Fruit fly (Drosophila melanogaster) whole organism, embryonic: ENCODE measurements around the gene CG17801.
A peak's percentile ranks its signal among the peaks of the same experiment; 100 is the strongest.

Source experiments
- ATbp ChIP-seq: fragments of 200-800 bp; sonication (Bioruptor generic); optimal IDR thresholded peaks from 2 replicates; lab custom pipeline; 2017; ENCODE audit warnings: missing biosample characterization, mild to moderate bottlenecking, missing genetic modification characterization, missing genetic modification reagents
- Asciz ChIP-seq: fragments of 200-800 bp; sonication (Bioruptor generic); optimal IDR thresholded peaks from 2 replicates; lab custom pipeline; 2017; ENCODE audit warnings: missing biosample characterization, mild to moderate bottlenecking, missing genetic modification characterization, missing genetic modification reagents
- Blimp-1 ChIP-seq: fragments of 200-800 bp; sonication (Bioruptor generic); optimal IDR thresholded peaks from 3 replicates; lab custom pipeline; 2018; ENCODE audit warnings: missing biosample characterization, missing genetic modification characterization, mild to moderate bottlenecking, moderate library complexity, missing genetic modification reagents
- Bteb2 ChIP-seq: fragments of 200-800 bp; sonication (Bioruptor generic); optimal IDR thresholded peaks from 2 replicates; lab custom pipeline; 2016; ENCODE audit warnings: missing biosample characterization, missing genetic modification characterization
- CG10209 ChIP-seq: fragments of 200-800 bp; sonication (Bioruptor generic); optimal IDR thresholded peaks from 3 replicates; lab custom pipeline; 2017; ENCODE audit warnings: missing biosample characterization, mild to moderate bottlenecking, missing genetic modification characterization, missing genetic modification reagents
- CG11695 ChIP-seq: fragments of 200-800 bp; sonication (Bioruptor generic); IDR thresholded peaks from 3 replicates; pipeline ENCODE4 v1.3.6; 2022; ENCODE audit warnings: missing biosample characterization, missing genetic modification characterization
- CG12219 ChIP-seq: fragments of 200-800 bp; sonication (Bioruptor generic); optimal IDR thresholded peaks from 3 replicates; lab custom pipeline; 2018; ENCODE audit warnings: missing biosample characterization, mild to moderate bottlenecking, missing genetic modification characterization
- CG12299 ChIP-seq: fragments of 200-800 bp; sonication (Bioruptor generic); optimal IDR thresholded peaks from 2 replicates; lab custom pipeline; 2018; ENCODE audit warnings: missing biosample characterization, mild to moderate bottlenecking, missing genetic modification characterization
- CG12744 ChIP-seq: fragments of 200-800 bp; sonication (Bioruptor generic); optimal IDR thresholded peaks from 2 replicates; lab custom pipeline; 2016; ENCODE audit warnings: missing biosample characterization, missing genetic modification characterization
- CG12769 ChIP-seq: fragments of 200-800 bp; sonication (Bioruptor generic); optimal IDR thresholded peaks from 2 replicates; lab custom pipeline; 2019; ENCODE audit warnings: missing biosample characterization, mild to moderate bottlenecking, missing genetic modification characterization, moderate library complexity
- CG14710 ChIP-seq: fragments of 200-800 bp; sonication (Bioruptor generic); optimal IDR thresholded peaks from 3 replicates; lab custom pipeline; 2019; ENCODE audit warnings: missing biosample characterization, mild to moderate bottlenecking, missing genetic modification characterization, moderate library complexity
- CG14965 ChIP-seq: fragments of 200-800 bp; sonication (Bioruptor generic); optimal IDR thresholded peaks from 2 replicates; lab custom pipeline; 2016; ENCODE audit warnings: missing biosample characterization, missing genetic modification characterization, borderline replicate concordance
- CG17359 ChIP-seq: fragments of 200-800 bp; sonication (Bioruptor generic); optimal IDR thresholded peaks from 3 replicates; lab custom pipeline; 2018; ENCODE audit warnings: missing biosample characterization, mild to moderate bottlenecking, missing genetic modification characterization, moderate library complexity
- CG17385 ChIP-seq: fragments of 200-800 bp; sonication (Bioruptor generic); optimal IDR thresholded peaks from 3 replicates; lab custom pipeline; 2018; ENCODE audit warnings: missing biosample characterization, mild to moderate bottlenecking, missing genetic modification characterization
- CG17802 ChIP-seq: fragments of 200-800 bp; sonication (Bioruptor generic); optimal IDR thresholded peaks from 2 replicates; lab custom pipeline; 2018; ENCODE audit warnings: missing biosample characterization, mild to moderate bottlenecking, missing genetic modification characterization, moderate library complexity
- CG17829 ChIP-seq: fragments of 200-800 bp; optimal IDR thresholded peaks from 2 replicates; lab custom pipeline; 2019; ENCODE audit warnings: missing biosample characterization, mild to moderate bottlenecking, missing genetic modification characterization, moderate library complexity
- CG2678 ChIP-seq: fragments of 200-800 bp; sonication (Bioruptor generic); optimal IDR thresholded peaks from 3 replicates; lab custom pipeline; 2019; ENCODE audit warnings: missing biosample characterization, mild to moderate bottlenecking, missing genetic modification characterization, moderate library complexity
- CG34376 ChIP-seq: fragments of 200-800 bp; sonication (Bioruptor generic); optimal IDR thresholded peaks from 2 replicates; lab custom pipeline; 2018; ENCODE audit warnings: missing biosample characterization, mild to moderate bottlenecking, missing genetic modification characterization
- CG4282 ChIP-seq: fragments of 200-800 bp; sonication (Bioruptor generic); optimal IDR thresholded peaks from 2 replicates; lab custom pipeline; 2016; ENCODE audit warnings: missing biosample characterization, missing genetic modification characterization
- CG7745 ChIP-seq: fragments of 200-800 bp; sonication (Bioruptor generic); optimal IDR thresholded peaks from 2 replicates; lab custom pipeline; 2018; ENCODE audit warnings: missing biosample characterization, mild to moderate bottlenecking, missing genetic modification characterization, moderate library complexity
- CG7928 ChIP-seq: fragments of 200-800 bp; sonication (Bioruptor generic); optimal IDR thresholded peaks from 2 replicates; lab custom pipeline; 2017; ENCODE audit warnings: missing biosample characterization, mild to moderate bottlenecking, missing genetic modification characterization
- CG8281 ChIP-seq: fragments of 200-800 bp; sonication (Bioruptor generic); optimal IDR thresholded peaks from 2 replicates; lab custom pipeline; 2018; ENCODE audit warnings: missing biosample characterization, mild to moderate bottlenecking, missing genetic modification characterization, moderate library complexity
- CG9727 ChIP-seq: fragments of 200-800 bp; sonication (Bioruptor generic); optimal IDR thresholded peaks from 3 replicates; lab custom pipeline; 2017; ENCODE audit warnings: missing biosample characterization, mild to moderate bottlenecking, missing genetic modification characterization
- CrebB ChIP-seq: fragments of 200-800 bp; sonication (Bioruptor generic); optimal IDR thresholded peaks from 3 replicates; lab custom pipeline; 2018; ENCODE audit warnings: missing biosample characterization, mild to moderate bottlenecking, missing genetic modification characterization
- Eip74EF ChIP-seq, 2 experiments: fragments of 200-800 bp in 1 of 2; fragments of >200 bp in 1 of 2; sonication (Bioruptor generic) in 1 of 2; optimal IDR thresholded peaks; 2 replicates each; lab custom pipeline; 2017 to 2019; ENCODE audit warnings: missing biosample characterization in 2 of 2, missing genetic modification characterization in 2 of 2, mild to moderate bottlenecking in 1 of 2, moderate library complexity in 1 of 2
- HLH4C ChIP-seq: fragments of 200-800 bp; sonication (Bioruptor generic); IDR thresholded peaks from 3 replicates; pipeline ENCODE4 v1.3.6; 2022; ENCODE audit warnings: missing biosample characterization, missing genetic modification characterization; ENCODE audit not compliant: partially characterized antibody
- Hand ChIP-seq: fragments of 200-800 bp; sonication (Bioruptor generic); optimal IDR thresholded peaks from 2 replicates; lab custom pipeline; 2017; ENCODE audit warnings: mild to moderate bottlenecking, missing biosample characterization, missing genetic modification reagents, missing genetic modification characterization
- Myb ChIP-seq: fragments of 200-800 bp; sonication (Bioruptor generic); optimal IDR thresholded peaks from 2 replicates; lab custom pipeline; 2016; ENCODE audit warnings: missing biosample characterization, missing genetic modification characterization
- Sin3A ChIP-seq: fragments of >200 bp; optimal IDR thresholded peaks from 2 replicates; lab custom pipeline; 2018
- Taf1 ChIP-seq: fragments of 200-800 bp; sonication (Bioruptor generic); IDR thresholded peaks from 2 replicates; pipeline ENCODE4 v1.3.6; 2022; ENCODE audit warnings: missing biosample characterization, missing genetic modification characterization
- bbx ChIP-seq: fragments of 200-800 bp; sonication (Bioruptor generic); IDR thresholded peaks from 2 replicates; pipeline ENCODE4 v1.3.6; 2022; ENCODE audit warnings: missing biosample characterization, missing genetic modification characterization; ENCODE audit not compliant: partially characterized antibody
- chif ChIP-seq, 2 experiments: fragments of 200-800 bp; sonication (Bioruptor generic); optimal IDR thresholded peaks; 3 replicates each; lab custom pipeline; 2016; ENCODE audit warnings: missing biosample characterization in 2 of 2, missing genetic modification characterization in 2 of 2
- chm ChIP-seq: fragments of 200-800 bp; sonication (Bioruptor generic); IDR thresholded peaks from 2 replicates; pipeline ENCODE4 v1.3.6; 2022; ENCODE audit warnings: missing biosample characterization, missing genetic modification characterization
- chn ChIP-seq: fragments of 200-800 bp; sonication (Bioruptor generic); optimal IDR thresholded peaks from 2 replicates; lab custom pipeline; 2016; ENCODE audit warnings: missing biosample characterization, missing genetic modification characterization
- corto ChIP-seq: fragments of 200-800 bp; sonication (Bioruptor generic); optimal IDR thresholded peaks from 2 replicates; lab custom pipeline; 2016; ENCODE audit warnings: missing biosample characterization, mild to moderate bottlenecking, missing genetic modification characterization, moderate library complexity
- cwo ChIP-seq: fragments of 200-800 bp; sonication (Bioruptor generic); optimal IDR thresholded peaks from 3 replicates; lab custom pipeline; 2017; ENCODE audit warnings: missing biosample characterization, missing genetic modification characterization, mild to moderate bottlenecking, moderate library complexity, missing genetic modification reagents
- dmrt11E ChIP-seq: fragments of 200-800 bp; sonication (Bioruptor generic); optimal IDR thresholded peaks from 3 replicates; lab custom pipeline; 2018; ENCODE audit warnings: missing biosample characterization, mild to moderate bottlenecking, missing genetic modification characterization, moderate library complexity
- en ChIP-seq: fragments of 200-800 bp; sonication (Bioruptor generic); optimal IDR thresholded peaks from 2 replicates; lab custom pipeline; 2016; ENCODE audit warnings: missing biosample characterization, missing genetic modification characterization
- gro ChIP-seq: fragments of 200-800 bp; sonication (Bioruptor generic); optimal IDR thresholded peaks from 2 replicates; lab custom pipeline; 2016; ENCODE audit warnings: missing biosample characterization, missing genetic modification characterization
- her ChIP-seq: fragments of 200-800 bp; sonication (Bioruptor generic); optimal IDR thresholded peaks from 2 replicates; lab custom pipeline; 2016; ENCODE audit warnings: missing biosample characterization, missing genetic modification characterization
- hkb ChIP-seq, 2 experiments: fragments of 200-800 bp in 1 of 2; fragments of >200 bp in 1 of 2; sonication (Bioruptor generic) in 1 of 2; IDR thresholded peaks in 1 of 2; optimal IDR thresholded peaks in 1 of 2; 2 replicates each; pipeline versions ENCODE4 v1.3.6 to Lab custom; 2017 to 2022; ENCODE audit warnings: missing biosample characterization in 1 of 2, missing genetic modification characterization in 1 of 2
- klu ChIP-seq: fragments of 200-800 bp; sonication (Bioruptor generic); IDR thresholded peaks from 2 replicates; pipeline ENCODE4 v1.3.6; 2022; ENCODE audit warnings: missing biosample characterization, missing genetic modification characterization
- lola ChIP-seq, 3 experiments: fragments of >200 bp in 2 of 3; fragments of 200-800 bp in 1 of 3; sonication (Bioruptor generic) in 1 of 3; optimal IDR thresholded peaks; 2 replicates each; lab custom pipeline; 2017 to 2019; ENCODE audit warnings: missing biosample characterization in 3 of 3, missing genetic modification characterization in 3 of 3, mild to moderate bottlenecking in 1 of 3, moderate library complexity in 1 of 3
- nau ChIP-seq: fragments of 200-800 bp; sonication (Bioruptor generic); optimal IDR thresholded peaks from 3 replicates; lab custom pipeline; 2017; ENCODE audit warnings: missing biosample characterization, mild to moderate bottlenecking, missing genetic modification characterization, missing genetic modification reagents
- pum ChIP-seq: fragments of 200-800 bp; sonication (Bioruptor generic); optimal IDR thresholded peaks from 2 replicates; lab custom pipeline; 2016; ENCODE audit warnings: missing biosample characterization, missing genetic modification characterization
- ro ChIP-seq: fragments of 200-800 bp; sonication (Bioruptor generic); IDR thresholded peaks from 2 replicates; pipeline ENCODE4 v1.3.6; 2022; ENCODE audit warnings: missing biosample characterization, missing genetic modification characterization
- sisA ChIP-seq: fragments of 200-800 bp; sonication (Bioruptor generic); IDR thresholded peaks from 2 replicates; pipeline ENCODE4 v1.3.6; 2022; ENCODE audit warnings: missing biosample characterization, missing genetic modification characterization
- tna ChIP-seq: fragments of 200-800 bp; sonication (Bioruptor generic); IDR thresholded peaks from 2 replicates; pipeline ENCODE4 v1.3.6; 2022; ENCODE audit warnings: missing biosample characterization, missing genetic modification characterization; ENCODE audit not compliant: partially characterized antibody
- ttk ChIP-seq: fragments of 200-800 bp; sonication (Bioruptor generic); IDR thresholded peaks from 2 replicates; pipeline ENCODE4 v2.1.2; 2022; ENCODE audit warnings: missing biosample characterization, missing genetic modification characterization

Gene CG17801

dm6 chr3R:17828653-17829052 is 21.8 kb upstream of the CG17801 start:
- peak in 1 of 3 experiments; percentile 48 for TF ChIP-seq lola (GFP tag; optimal IDR thresholded peaks at IDR 0.05; lab: Kevin White, UChicago)
- TF ChIP-seq CG12299 (tag; lab: Kevin White, UChicago): peak; percentile 13
- no peak for TF ChIP-seq CG4282 (GFP tag; lab: Kevin White, UChicago)
- peak; percentile 16 for TF ChIP-seq CG9727 (GFP tag; lab: Kevin White, UChicago)
- TF ChIP-seq sisA: no peak
- no peak for TF ChIP-seq CG12219 (GFP tag; lab: Kevin White, UChicago)
- no peak for TF ChIP-seq CG17829
- no peak for TF ChIP-seq klu (GFP tag; lab: Robert Waterston, UW)
- no peak for TF ChIP-seq chif (GFP tag; optimal IDR thresholded peaks at IDR 0.05; lab: Kevin White, UChicago)
- no peak for TF ChIP-seq her (GFP tag; lab: Kevin White, UChicago)
- TF ChIP-seq ATbp (GFP tag; lab: Kevin White, UChicago): peak; percentile 74
- TF ChIP-seq CrebB (tag; lab: Kevin White, UChicago): peak; percentile 53
- TF ChIP-seq Sin3A: no peak
- TF ChIP-seq Myb (GFP tag; lab: Kevin White, UChicago): no peak
- no peak for TF ChIP-seq bbx (GFP tag; lab: Robert Waterston, UW)
- peak; percentile 23 for TF ChIP-seq CG17385
- TF ChIP-seq CG12769 (tag; lab: Kevin White, UChicago): peak; percentile 33
- TF ChIP-seq CG2678: peak; percentile 49
- TF ChIP-seq ro (GFP tag; lab: Robert Waterston, UW): no peak
- no peak for TF ChIP-seq chn (GFP tag; lab: Kevin White, UChicago)
- no peak for TF ChIP-seq CG11695 (GFP tag; lab: Robert Waterston, UW)
- no peak for TF ChIP-seq tna
- TF ChIP-seq corto: no peak
- TF ChIP-seq Hand (GFP tag; lab: Kevin White, UChicago): no peak
- TF ChIP-seq chm: 0 out of 2 replicates have a peak, but pooled peaks have one; percentile 26
- no peak for TF ChIP-seq CG7928
- TF ChIP-seq CG12744 (GFP tag; lab: Kevin White, UChicago): no peak
- peak; percentile 9 for TF ChIP-seq nau (GFP tag; lab: Kevin White, UChicago)
- no peak for TF ChIP-seq ttk
- no peak for TF ChIP-seq en (GFP tag; lab: Kevin White, UChicago)
- TF ChIP-seq CG7745 (tag; lab: Kevin White, UChicago): no peak
- TF ChIP-seq cwo (GFP tag; lab: Kevin White, UChicago): no peak
- peak; percentile 23 for TF ChIP-seq CG10209
- TF ChIP-seq Eip74EF (GFP tag; optimal IDR thresholded peaks at IDR 0.05; lab: Kevin White, UChicago): peak in 1 of 2 experiments; percentile 64
- peak; percentile 62 for TF ChIP-seq Asciz
- TF ChIP-seq HLH4C (GFP tag; lab: Robert Waterston, UW): no peak
- no peak for TF ChIP-seq gro (GFP tag; lab: Kevin White, UChicago)
- peak; percentile 48 for TF ChIP-seq Blimp-1
- TF ChIP-seq pum (GFP tag; lab: Kevin White, UChicago): no peak
- no peak for TF ChIP-seq Bteb2 (GFP tag; lab: Kevin White, UChicago)
- TF ChIP-seq CG8281 (tag; lab: Kevin White, UChicago): peak; percentile 73
- no peak for TF ChIP-seq CG17802 (tag; lab: Kevin White, UChicago)
- TF ChIP-seq Taf1 (GFP tag; lab: Robert Waterston, UW): no peak
- peak; percentile 58 for TF ChIP-seq dmrt11E
- no peak for TF ChIP-seq CG17359 (tag; lab: Kevin White, UChicago)
- TF ChIP-seq CG14965 (GFP tag; lab: Kevin White, UChicago): no peak
- TF ChIP-seq hkb (optimal IDR thresholded peaks at IDR 0.05; lab: Kevin White, UChicago): no peak
- peak; percentile 25; the same call in 1 of the 2 replicates for TF ChIP-seq hkb (GFP tag; IDR thresholded peaks at IDR 0.05; lab: Robert Waterston, UW)
- peak; percentile 37 for TF ChIP-seq CG14710 (tag; lab: Kevin White, UChicago)
- no peak for TF ChIP-seq CG34376 (GFP tag; lab: Kevin White, UChicago)
